Worm (Caenorhabditis elegans): ENCODE results near the gene F57G12.2.

ce11 chrX:12177521-12177920 lies 17.7 kb upstream of the F57G12.2 start:
- TF ChIP-seq him-1 (tag; optimal IDR thresholded peaks at IDR 0.05) = no peak
- TF ChIP-seq W03F9.2 (tag; optimal IDR thresholded peaks at IDR 0.05) = no peak

Measured in whole organism, L4/young adult.